Worm (Caenorhabditis elegans) whole organism, young adult: ENCODE measurements around the gene slcr-46.1.

Experiments used
- B0336.3 ChIP-seq: fragments of 200-800 bp; sonication (Bioruptor generic); IDR thresholded peaks from 2 replicates; pipeline ENCODE4 v1.3.6; 2022; ENCODE audit warnings: missing genetic modification characterization, missing compliant biosample characterization
- F23B12.7 ChIP-seq: sonication (generic microtip); optimal IDR thresholded peaks from 2 replicates; lab custom pipeline; 2017; ENCODE audit warnings: missing genetic modification characterization, mild to moderate bottlenecking, missing compliant biosample characterization, antibody characterized with exemption, moderate library complexity; ENCODE audit not compliant: insufficient read depth
- F39B2.1 ChIP-seq: fragments of 200-800 bp; sonication (Bioruptor generic); IDR thresholded peaks from 2 replicates; pipeline ENCODE4 v1.3.6; 2022; ENCODE audit warnings: missing genetic modification reagents, missing genetic modification characterization, missing compliant biosample characterization
- F49E8.2 ChIP-seq: sonication (generic microtip); optimal IDR thresholded peaks from 3 replicates; lab custom pipeline; 2017; ENCODE audit warnings: missing genetic modification characterization, mild to moderate bottlenecking, missing compliant biosample characterization, antibody characterized with exemption, moderate library complexity; ENCODE audit not compliant: insufficient read depth
- akir-1 ChIP-seq: fragments of 200-800 bp; sonication (Bioruptor generic); optimal IDR thresholded peaks from 2 replicates; lab custom pipeline; 2018; ENCODE audit warnings: mild to moderate bottlenecking, missing genetic modification characterization, moderate library complexity, missing compliant biosample characterization
- athp-1 ChIP-seq: sonication (generic microtip); optimal IDR thresholded peaks from 2 replicates; lab custom pipeline; 2017; ENCODE audit warnings: mild to moderate bottlenecking, missing genetic modification characterization, missing compliant biosample characterization
- attf-5 ChIP-seq: fragments of 200-800 bp; sonication (Bioruptor generic); optimal IDR thresholded peaks from 2 replicates; lab custom pipeline; 2018; ENCODE audit warnings: mild to moderate bottlenecking, missing genetic modification characterization, missing compliant biosample characterization
- ccch-3 ChIP-seq: fragments of 200-800 bp; sonication (Bioruptor generic); optimal IDR thresholded peaks from 2 replicates; lab custom pipeline; 2018; ENCODE audit warnings: mild to moderate bottlenecking, missing genetic modification characterization, missing compliant biosample characterization
- cebp-1 ChIP-seq, 2 experiments: fragments of 200-800 bp in 1 of 2; sonication (Bioruptor generic) in 1 of 2; sonication (generic microtip) in 1 of 2; IDR thresholded peaks in 1 of 2; optimal IDR thresholded peaks in 1 of 2; 2 replicates each; pipeline versions ENCODE4 v1.3.6 to Lab custom; 2017 to 2022; ENCODE audit warnings: missing compliant biosample characterization in 2 of 2, missing genetic modification characterization in 2 of 2, mild to moderate bottlenecking in 1 of 2, missing genetic modification reagents in 1 of 2, moderate library complexity in 1 of 2
- ceh-100 ChIP-seq: fragments of 200-800 bp; sonication (Bioruptor generic); IDR thresholded peaks from 2 replicates; pipeline ENCODE4 v1.3.6; 2022; ENCODE audit warnings: missing genetic modification reagents, missing genetic modification characterization, missing compliant biosample characterization
- dox-1 ChIP-seq: fragments of 200-800 bp; sonication (Bioruptor generic); IDR thresholded peaks from 2 replicates; pipeline ENCODE4 v1.3.6; 2022; ENCODE audit warnings: missing genetic modification reagents, missing genetic modification characterization, missing compliant biosample characterization
- egl-18 ChIP-seq: fragments of 200-800 bp; sonication (Bioruptor generic); IDR thresholded peaks from 2 replicates; pipeline ENCODE4 v1.3.6; 2022; ENCODE audit warnings: missing genetic modification reagents, missing genetic modification characterization, missing compliant biosample characterization
- ets-4 ChIP-seq: fragments of 200-800 bp; sonication (Bioruptor generic); optimal IDR thresholded peaks from 2 replicates; lab custom pipeline; 2018; ENCODE audit warnings: mild to moderate bottlenecking, missing genetic modification characterization, missing compliant biosample characterization
- let-526 ChIP-seq: fragments of 200-800 bp; sonication (Bioruptor generic); IDR thresholded peaks from 2 replicates; pipeline ENCODE4 v1.3.6; 2022; ENCODE audit warnings: missing genetic modification reagents, missing genetic modification characterization, missing compliant biosample characterization
- lin-35 ChIP-seq, 3 experiments: fragments of 150-350 bp in 2 of 3; sonication (generic microtip) in 1 of 3; optimal IDR thresholded peaks; 2 replicates each; lab custom pipeline; 2014 to 2018; ENCODE audit warnings: missing biosample characterization in 3 of 3, missing genetic modification characterization in 3 of 3, missing genetic modification reagents in 3 of 3
- lin-40 ChIP-seq: sonication (generic microtip); optimal IDR thresholded peaks from 2 replicates; lab custom pipeline; 2016; ENCODE audit warnings: missing genetic modification characterization, mild to moderate bottlenecking, missing compliant biosample characterization, missing genotype, missing genetic modification reagents
- mcd-1 ChIP-seq: fragments of 200-800 bp; sonication (Bioruptor generic); IDR thresholded peaks from 2 replicates; pipeline ENCODE4 v1.3.6; 2022; ENCODE audit warnings: missing genetic modification reagents, missing genetic modification characterization, missing compliant biosample characterization
- nfya-2 ChIP-seq: fragments of 200-800 bp; sonication (Bioruptor generic); IDR thresholded peaks from 2 replicates; pipeline ENCODE4 v1.3.6; 2022; ENCODE audit warnings: missing genetic modification reagents, missing genetic modification characterization, missing compliant biosample characterization
- nhr-179 ChIP-seq: sonication (generic microtip); optimal IDR thresholded peaks from 2 replicates; lab custom pipeline; 2016; ENCODE audit warnings: mild to moderate bottlenecking, missing genetic modification characterization, missing compliant biosample characterization
- nhr-80 ChIP-seq: sonication (generic microtip); optimal IDR thresholded peaks from 2 replicates; lab custom pipeline; 2016; ENCODE audit warnings: missing genetic modification characterization, missing compliant biosample characterization
- rec-8 ChIP-seq, 2 experiments: sonication (generic microtip); optimal IDR thresholded peaks; 2 replicates each; lab custom pipeline; 2016; ENCODE audit warnings: mild to moderate bottlenecking in 2 of 2, missing genetic modification characterization in 2 of 2, missing genetic modification reagents in 2 of 2, missing genotype in 2 of 2, missing biosample characterization in 1 of 2, missing compliant biosample characterization in 1 of 2, moderate library complexity in 1 of 2
- sdz-38 ChIP-seq: sonication (generic microtip); optimal IDR thresholded peaks from 2 replicates; lab custom pipeline; 2016; ENCODE audit warnings: missing genotype, missing genetic modification characterization, missing compliant biosample characterization
- snpc-1.1 ChIP-seq: sonication (generic microtip); optimal IDR thresholded peaks from 2 replicates; lab custom pipeline; 2017; ENCODE audit warnings: missing genetic modification characterization, mild to moderate bottlenecking, missing compliant biosample characterization, antibody characterized with exemption, moderate library complexity, missing genotype, missing genetic modification reagents; ENCODE audit not compliant: insufficient read depth
- snpc-1.3 ChIP-seq: sonication (generic microtip); optimal IDR thresholded peaks from 2 replicates; lab custom pipeline; 2017; ENCODE audit warnings: missing genetic modification characterization, mild to moderate bottlenecking, missing compliant biosample characterization, antibody characterized with exemption, moderate library complexity, missing genotype, missing genetic modification reagents; ENCODE audit not compliant: insufficient read depth
- sptf-2 ChIP-seq: fragments of 200-800 bp; sonication (Bioruptor generic); optimal IDR thresholded peaks from 2 replicates; lab custom pipeline; 2018; ENCODE audit warnings: mild to moderate bottlenecking, missing genetic modification characterization, missing compliant biosample characterization
- ztf-6 ChIP-seq: fragments of 200-800 bp; sonication (Bioruptor generic); IDR thresholded peaks from 2 replicates; pipeline ENCODE4 v1.3.6; 2022; ENCODE audit warnings: missing genetic modification reagents, missing genetic modification characterization, missing compliant biosample characterization

Gene slcr-46.1

DNA sequence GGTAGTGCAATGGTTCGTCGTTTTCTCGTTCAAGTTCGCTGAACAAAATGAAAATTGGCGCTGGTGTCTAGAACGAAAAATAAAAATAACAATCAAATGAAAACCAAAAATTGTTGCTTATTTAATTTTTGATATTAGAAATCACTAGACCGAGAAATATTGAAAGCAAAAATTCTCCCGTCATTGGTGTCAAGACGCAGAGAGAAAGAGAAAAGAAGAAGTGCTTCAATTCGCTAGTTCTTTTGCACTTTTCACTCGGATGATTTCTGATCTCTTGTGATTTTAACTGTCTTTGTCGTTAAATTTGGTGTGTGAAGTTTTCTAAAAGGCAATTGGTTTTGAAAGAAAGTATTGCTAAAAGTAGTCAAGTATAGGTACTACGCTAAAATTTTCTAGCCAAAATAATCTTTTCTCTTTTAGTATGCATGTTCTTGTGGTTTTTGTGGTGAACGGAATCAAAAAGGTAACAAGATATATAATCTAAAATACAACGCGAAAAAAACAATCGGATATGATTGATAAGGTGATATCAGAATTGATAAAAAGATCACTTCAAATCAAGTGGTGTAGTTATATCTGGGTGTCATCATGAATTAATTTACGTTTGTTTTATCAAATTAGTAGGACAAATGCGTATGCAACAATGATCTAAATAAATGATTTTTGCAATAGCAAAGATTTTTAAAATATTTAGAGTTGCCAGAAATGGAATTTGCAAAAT, 31.0 kb downstream of the slcr-46.1 start:
- TF ChIP-seq attf-5 (GFP tag; lab: Kevin White, UChicago) (no peak), ceh-100 (GFP tag; lab: Robert Waterston, UW) (no peak)
- TF ChIP-seq, all 124 proteins: peak for 0

DNA sequence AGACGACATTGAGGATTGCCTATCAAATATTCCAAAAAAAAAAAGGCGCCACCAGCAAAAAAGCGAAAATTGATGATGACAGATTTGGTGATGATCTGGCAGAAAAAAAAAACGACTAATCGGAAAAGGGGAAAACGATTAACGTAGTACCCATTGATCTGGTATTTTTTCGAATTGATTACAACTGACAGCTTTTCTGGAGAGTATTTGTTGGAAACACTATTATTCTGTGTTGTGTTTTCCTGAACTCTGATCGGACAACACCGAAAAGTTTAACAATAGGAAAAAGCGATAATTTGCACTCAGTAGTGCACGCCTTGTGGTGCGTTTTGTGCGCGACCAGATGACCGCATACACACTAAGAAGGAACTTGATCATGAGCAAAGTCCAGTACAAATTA, 32.5 kb downstream of the slcr-46.1 start:
- TF ChIP-seq lin-40 (tag; lab: Kevin White, UChicago) (no peak), snpc-1.1 (tag; lab: Kevin White, UChicago) (no peak), dox-1 (no peak), athp-1 (no peak), F49E8.2 (tag; lab: Kevin White, UChicago) (no peak), ztf-6 (GFP tag; lab: Robert Waterston, UW) (no peak), nhr-179 (tag; lab: Kevin White, UChicago) (no peak), lin-35 (GFP tag; optimal IDR thresholded peaks at IDR 0.05; lab: Kevin White, UChicago) (no peak), egl-18 (GFP tag; lab: Robert Waterston, UW) (no peak), snpc-1.3 (tag; lab: Kevin White, UChicago) (no peak), rec-8 (tag; optimal IDR thresholded peaks at IDR 0.05; lab: Kevin White, UChicago) (no peak), F23B12.7 (no peak), akir-1 (GFP tag; lab: Kevin White, UChicago) (no peak), let-526 (no peak), cebp-1 (GFP tag; IDR thresholded peaks at IDR 0.05; lab: Robert Waterston, UW) (no peak), cebp-1 (tag; optimal IDR thresholded peaks at IDR 0.05; lab: Kevin White, UChicago) (no peak), sptf-2 (no peak), ceh-100 (GFP tag; lab: Robert Waterston, UW) (no peak), B0336.3 (no peak)

ce11 chrX:4667788-4668187, 35.6 kb downstream of the slcr-46.1 start, which contains the start of gene mfsd-12:
mfsd-12 (plus strand) TSS chrX:4668088.
- TF ChIP-seq nfya-2 (GFP tag; lab: Robert Waterston, UW), result no peak
- TF ChIP-seq F39B2.1 (GFP tag; lab: Robert Waterston, UW), result no peak
- no peak for TF ChIP-seq mcd-1 (GFP tag; lab: Robert Waterston, UW)
- no peak for TF ChIP-seq ztf-6 (GFP tag; lab: Robert Waterston, UW)
- TF ChIP-seq cebp-1 (GFP tag; IDR thresholded peaks at IDR 0.05; lab: Robert Waterston, UW), result 0 out of 2 replicates have a peak, but pooled peaks have one; percentile 24
- TF ChIP-seq cebp-1 (tag; optimal IDR thresholded peaks at IDR 0.05; lab: Kevin White, UChicago), result peak; percentile 69

DNA sequence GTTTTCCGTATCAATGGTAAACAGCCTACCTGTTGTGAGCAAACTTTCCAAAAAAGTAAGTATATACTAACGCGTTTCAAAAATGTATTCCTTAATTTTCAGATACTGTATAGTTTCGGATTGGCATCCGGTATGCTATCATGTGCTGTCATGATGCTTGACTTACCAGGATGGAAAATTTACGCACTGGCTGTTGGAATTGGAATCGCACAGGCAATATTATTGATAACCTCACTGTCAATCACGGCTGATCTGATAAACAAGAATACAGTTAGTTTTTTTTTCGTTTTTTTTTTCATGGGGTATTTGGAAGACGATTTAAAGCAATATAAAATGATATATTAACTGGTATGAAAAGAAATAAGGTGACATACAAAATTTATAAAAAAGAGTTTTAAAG, 39.7 kb downstream of the slcr-46.1 start:
- TF ChIP-seq nhr-80 (peak; percentile 76), ets-4 (GFP tag; lab: Kevin White, UChicago) (peak; percentile 88), ccch-3 (GFP tag; lab: Kevin White, UChicago) (no peak)
- TF ChIP-seq, all 124 proteins: peak for 2

DNA sequence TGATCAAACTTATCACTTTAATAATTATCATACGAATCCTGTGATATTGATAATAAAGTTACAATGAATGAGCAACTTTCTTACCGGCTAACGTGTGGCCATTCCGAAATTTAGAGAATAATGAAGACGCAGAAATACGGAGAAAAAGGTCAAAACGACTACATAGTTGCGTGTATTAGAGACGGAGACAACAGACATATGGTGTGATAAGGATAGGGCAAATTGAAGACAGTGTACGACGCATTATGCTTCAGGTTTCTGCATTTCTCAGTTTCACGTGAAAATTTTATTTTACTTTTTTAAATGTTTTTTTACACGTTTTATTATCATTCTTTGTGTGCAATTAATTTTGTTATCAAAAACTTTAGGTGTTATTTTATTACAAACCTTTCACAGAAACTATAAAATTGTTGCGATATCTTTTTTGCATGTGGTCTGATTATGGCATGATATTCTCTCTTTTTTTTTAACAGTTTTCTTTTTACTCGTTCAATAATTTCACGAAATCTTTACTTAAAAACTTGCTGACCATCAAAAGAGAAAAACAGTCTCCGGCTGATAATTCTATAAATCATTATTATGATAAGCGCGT, 41.1 kb downstream of the slcr-46.1 start, which contains the start of gene tmem-135:
Gene tmem-135, plus strand, starts transcription at position 542 of the 592 bp plus-strand sequence.
- no peak for TF ChIP-seq sdz-38
- peak; percentile 6 for TF ChIP-seq nhr-80
